Worm (Caenorhabditis elegans) whole organism, L1 larva: ENCODE measurements around the gene C01C10.2.

Source experiments
- C04F5.9 ChIP-seq: sonication (generic microtip); optimal IDR thresholded peaks from 2 replicates; lab custom pipeline; 2016; ENCODE audit warnings: missing genetic modification characterization, missing compliant biosample characterization
- C16A3.4 ChIP-seq: fragments of 150-350 bp; optimal IDR thresholded peaks from 2 replicates; lab custom pipeline; 2014; ENCODE audit warnings: missing biosample characterization, missing genetic modification characterization
- C34B4.2 ChIP-seq: sonication (generic microtip); optimal IDR thresholded peaks from 2 replicates; lab custom pipeline; 2017; ENCODE audit warnings: mild to moderate bottlenecking, missing genetic modification characterization, missing compliant biosample characterization
- Y116A8C.19 ChIP-seq: sonication (generic microtip); optimal IDR thresholded peaks from 2 replicates; lab custom pipeline; 2016; ENCODE audit warnings: missing compliant biosample characterization, missing genetic modification characterization, borderline replicate concordance
- ama-1 ChIP-seq: fragments of 150-350 bp; optimal IDR thresholded peaks from 2 replicates; lab custom pipeline; 2014
- blmp-1 ChIP-seq: fragments of 150-350 bp; optimal IDR thresholded peaks from 2 replicates; lab custom pipeline; 2014; ENCODE audit warnings: missing biosample characterization, missing genetic modification characterization
- ceh-63 ChIP-seq: fragments of 200-800 bp; sonication (Bioruptor generic); optimal IDR thresholded peaks from 2 replicates; lab custom pipeline; 2018; ENCODE audit warnings: mild to moderate bottlenecking, missing genetic modification characterization, missing compliant biosample characterization
- ceh-8 ChIP-seq: fragments of 200-800 bp; sonication (Bioruptor generic); optimal IDR thresholded peaks from 2 replicates; lab custom pipeline; 2018; ENCODE audit warnings: mild to moderate bottlenecking, missing genetic modification characterization, moderate library complexity, missing compliant biosample characterization
- ceh-82 ChIP-seq, 3 experiments: fragments of 150-350 bp in 1 of 3; sonication (generic microtip) in 2 of 3; optimal IDR thresholded peaks; 2 replicates each; lab custom pipeline; 2014 to 2017; ENCODE audit warnings: missing biosample characterization in 3 of 3, missing genetic modification characterization in 3 of 3
- ceh-90 ChIP-seq: sonication (generic microtip); optimal IDR thresholded peaks from 2 replicates; lab custom pipeline; 2016; ENCODE audit warnings: missing genetic modification characterization, missing compliant biosample characterization
- ces-1 ChIP-seq: fragments of 150-350 bp; optimal IDR thresholded peaks from 2 replicates; lab custom pipeline; 2014; ENCODE audit warnings: missing biosample characterization, missing genetic modification reagents, missing genetic modification characterization
- dpl-1 ChIP-seq, 3 experiments: fragments of 150-350 bp in 2 of 3; sonication (generic microtip) in 1 of 3; optimal IDR thresholded peaks; 2 replicates each; lab custom pipeline; 2014 to 2017; ENCODE audit warnings: missing biosample characterization in 3 of 3, missing genetic modification characterization in 3 of 3, missing genetic modification reagents in 3 of 3
- efl-3 ChIP-seq: fragments of 200-800 bp; sonication (Bioruptor generic); optimal IDR thresholded peaks from 2 replicates; lab custom pipeline; 2018; ENCODE audit warnings: mild to moderate bottlenecking, missing genetic modification characterization, missing compliant biosample characterization
- egl-27 ChIP-seq, 2 experiments: fragments of 150-350 bp in 1 of 2; sonication (generic microtip); optimal IDR thresholded peaks; 3 replicates each; lab custom pipeline; 2017 to 2018; ENCODE audit warnings: missing biosample characterization in 2 of 2, missing genetic modification characterization in 2 of 2, missing genetic modification reagents in 2 of 2
- elt-2 ChIP-seq: sonication (generic microtip); optimal IDR thresholded peaks from 2 replicates; lab custom pipeline; 2016; ENCODE audit warnings: missing genetic modification characterization, mild to moderate bottlenecking, inconsistent platforms, missing compliant biosample characterization, missing genetic modification reagents
- elt-3 ChIP-seq, 6 experiments: fragments of 150-350 bp in 1 of 6; sonication (generic microtip); optimal IDR thresholded peaks; 2 replicates each; lab custom pipeline; 2017 to 2018; ENCODE audit warnings: missing biosample characterization in 6 of 6, missing genetic modification characterization in 6 of 6, inconsistent platforms in 1 of 6
- fkh-4 ChIP-seq: sonication (generic microtip); optimal IDR thresholded peaks from 2 replicates; lab custom pipeline; 2016; ENCODE audit warnings: missing compliant biosample characterization, missing genetic modification characterization, borderline replicate concordance
- fkh-8 ChIP-seq: sonication (generic microtip); optimal IDR thresholded peaks from 2 replicates; lab custom pipeline; 2016; ENCODE audit warnings: mild to moderate bottlenecking, missing genetic modification characterization, missing compliant biosample characterization
- fos-1 ChIP-seq: fragments of 150-350 bp; optimal IDR thresholded peaks from 2 replicates; lab custom pipeline; 2014; ENCODE audit warnings: missing biosample characterization, missing genetic modification characterization
- grh-1 ChIP-seq: fragments of 200-800 bp; sonication (Bioruptor generic); IDR thresholded peaks from 2 replicates; pipeline ENCODE4 v1.3.6; 2022; ENCODE audit warnings: missing genetic modification reagents, missing genetic modification characterization, missing compliant biosample characterization
- hlh-4 ChIP-seq: sonication (generic microtip); optimal IDR thresholded peaks from 2 replicates; lab custom pipeline; 2016; ENCODE audit warnings: mild to moderate bottlenecking, missing genetic modification characterization, missing compliant biosample characterization
- hpl-2 ChIP-seq: fragments of 150-350 bp; optimal IDR thresholded peaks from 2 replicates; lab custom pipeline; 2014; ENCODE audit warnings: missing biosample characterization, missing genetic modification reagents, missing genetic modification characterization
- lin-14 ChIP-seq: fragments of 200-800 bp; sonication (Bioruptor generic); optimal IDR thresholded peaks from 2 replicates; lab custom pipeline; 2018; ENCODE audit warnings: mild to moderate bottlenecking, missing genetic modification characterization, moderate library complexity, missing compliant biosample characterization
- lin-15B ChIP-seq: fragments of 150-350 bp; sonication (generic microtip); optimal IDR thresholded peaks from 3 replicates; lab custom pipeline; 2014; ENCODE audit warnings: missing biosample characterization, missing genetic modification characterization
- lin-35 ChIP-seq, 2 experiments: fragments of 150-350 bp; optimal IDR thresholded peaks; 2 replicates each; lab custom pipeline; 2014; ENCODE audit warnings: missing biosample characterization in 2 of 2, missing genetic modification characterization in 2 of 2, missing genetic modification reagents in 2 of 2
- lsy-2 ChIP-seq, 2 experiments: fragments of 150-350 bp; optimal IDR thresholded peaks; 2 replicates each; lab custom pipeline; 2014; ENCODE audit warnings: missing biosample characterization in 2 of 2, missing genetic modification characterization in 2 of 2
- mab-9 ChIP-seq: fragments of 200-800 bp; sonication (Bioruptor generic); IDR thresholded peaks from 2 replicates; pipeline ENCODE4 v1.3.6; 2022; ENCODE audit warnings: missing genetic modification reagents, missing genetic modification characterization, missing compliant biosample characterization
- mdl-1 ChIP-seq, 2 experiments: fragments of 150-350 bp; optimal IDR thresholded peaks; 2 replicates each; lab custom pipeline; 2014 to 2017; ENCODE audit warnings: missing biosample characterization in 2 of 2, missing genetic modification characterization in 2 of 2, inconsistent platforms in 1 of 2
- mep-1 ChIP-seq: fragments of 150-350 bp; optimal IDR thresholded peaks from 2 replicates; lab custom pipeline; 2014; ENCODE audit warnings: missing biosample characterization, missing genetic modification characterization
- nhr-20 ChIP-seq: sonication (generic microtip); optimal IDR thresholded peaks from 2 replicates; lab custom pipeline; 2016; ENCODE audit warnings: mild to moderate bottlenecking, missing genetic modification characterization, missing compliant biosample characterization
- nhr-237 ChIP-seq: fragments of 150-350 bp; optimal IDR thresholded peaks from 2 replicates; lab custom pipeline; 2014; ENCODE audit warnings: missing biosample characterization, missing genetic modification characterization
- nhr-28 ChIP-seq: fragments of 150-350 bp; optimal IDR thresholded peaks from 2 replicates; lab custom pipeline; 2014; ENCODE audit warnings: missing biosample characterization, missing genetic modification characterization
- nhr-47 ChIP-seq: sonication (generic microtip); optimal IDR thresholded peaks from 2 replicates; lab custom pipeline; 2016; ENCODE audit warnings: mild to moderate bottlenecking, missing genetic modification characterization, moderate library complexity, missing compliant biosample characterization
- nhr-71 ChIP-seq: sonication (generic microtip); optimal IDR thresholded peaks from 2 replicates; lab custom pipeline; 2016; ENCODE audit warnings: mild to moderate bottlenecking, missing genetic modification characterization, moderate library complexity, missing compliant biosample characterization
- nhr-76 ChIP-seq: sonication (generic microtip); optimal IDR thresholded peaks from 2 replicates; lab custom pipeline; 2017; ENCODE audit warnings: missing biosample characterization, missing genetic modification characterization
- nhr-84 ChIP-seq: sonication (generic microtip); optimal IDR thresholded peaks from 2 replicates; lab custom pipeline; 2017; ENCODE audit warnings: missing biosample characterization, missing genetic modification characterization
- nhr-85 ChIP-seq: sonication (generic microtip); peaks from one replicate; lab custom pipeline; 2016; ENCODE audit warnings: missing genetic modification characterization, inconsistent platforms, missing compliant biosample characterization
- pag-3 ChIP-seq: sonication (generic microtip); optimal IDR thresholded peaks from 2 replicates; lab custom pipeline; 2017; ENCODE audit warnings: missing genetic modification characterization, mild to moderate bottlenecking, missing compliant biosample characterization, antibody characterized with exemption, borderline replicate concordance; ENCODE audit not compliant: insufficient read depth
- rnt-1 ChIP-seq: sonication (generic microtip); optimal IDR thresholded peaks from 2 replicates; lab custom pipeline; 2016; ENCODE audit warnings: mild to moderate bottlenecking, missing genetic modification characterization, moderate library complexity, missing compliant biosample characterization
- skn-1 ChIP-seq: fragments of 150-350 bp; optimal IDR thresholded peaks from 2 replicates; lab custom pipeline; 2014; ENCODE audit warnings: missing biosample characterization, missing genetic modification characterization
- snu-23 ChIP-seq: sonication (generic microtip); optimal IDR thresholded peaks from 2 replicates; lab custom pipeline; 2016; ENCODE audit warnings: missing genetic modification characterization, missing compliant biosample characterization
- sptf-1 ChIP-seq: fragments of 150-350 bp; optimal IDR thresholded peaks from 2 replicates; lab custom pipeline; 2014; ENCODE audit warnings: missing biosample characterization, missing genetic modification characterization
- swsn-7 ChIP-seq: sonication (generic microtip); optimal IDR thresholded peaks from 2 replicates; lab custom pipeline; 2016; ENCODE audit warnings: missing genetic modification characterization, missing compliant biosample characterization
- tbx-2 ChIP-seq: sonication (generic microtip); optimal IDR thresholded peaks from 2 replicates; lab custom pipeline; 2016; ENCODE audit warnings: missing genetic modification characterization, missing compliant biosample characterization
- unc-130 ChIP-seq: fragments of 150-350 bp; optimal IDR thresholded peaks from 2 replicates; lab custom pipeline; 2017; ENCODE audit warnings: missing biosample characterization, missing genetic modification characterization, inconsistent platforms
- unc-30 ChIP-seq: sonication (generic microtip); optimal IDR thresholded peaks from 2 replicates; lab custom pipeline; 2017; ENCODE audit warnings: missing biosample characterization, missing genetic modification characterization
- unc-86 ChIP-seq: sonication (generic microtip); optimal IDR thresholded peaks from 2 replicates; lab custom pipeline; 2016; ENCODE audit warnings: missing genetic modification characterization, missing compliant biosample characterization
- unc-98 ChIP-seq: fragments of 200-800 bp; sonication (Bioruptor generic); IDR thresholded peaks from 2 replicates; pipeline ENCODE4 v1.3.6; 2022; ENCODE audit warnings: missing genetic modification characterization, missing compliant biosample characterization
- xbp-1 ChIP-seq: sonication (generic microtip); optimal IDR thresholded peaks from 2 replicates; lab custom pipeline; 2016; ENCODE audit warnings: missing genetic modification characterization, missing compliant biosample characterization
- zag-1 ChIP-seq: fragments of 150-350 bp; optimal IDR thresholded peaks from 2 replicates; lab custom pipeline; 2014; ENCODE audit warnings: missing biosample characterization, missing genetic modification characterization
- zip-4 ChIP-seq: fragments of 200-800 bp; sonication (Bioruptor generic); optimal IDR thresholded peaks from 2 replicates; lab custom pipeline; 2018; ENCODE audit warnings: mild to moderate bottlenecking, missing genetic modification characterization, moderate library complexity, missing compliant biosample characterization

Gene C01C10.2

ce11 chrX:7437949-7438348 lies at the start of gene C01C10.2:
Gene C01C10.2 (minus strand): TSS chrX:7438118.
- no peak for TF ChIP-seq ceh-82 (tag; optimal IDR thresholded peaks at IDR 0.05; lab: Kevin White, UChicago)
- TF ChIP-seq efl-3 = no peak
- TF ChIP-seq nhr-71 (tag; lab: Kevin White, UChicago) = peak; percentile 29
- peak in 1 of 6 experiments; percentile 40 for TF ChIP-seq elt-3 (tag; optimal IDR thresholded peaks at IDR 0.05; lab: Kevin White, UChicago)
- peak; percentile 13 for TF ChIP-seq nhr-20 (tag; lab: Kevin White, UChicago)
- peak; percentile 65 for TF ChIP-seq lin-14 (GFP tag; lab: Kevin White, UChicago)
- TF ChIP-seq lsy-2 (tag; optimal IDR thresholded peaks at IDR 0.05; lab: Kevin White, UChicago) = no peak
- peak; percentile 87 for TF ChIP-seq nhr-85 (tag; lab: Kevin White, UChicago)
- peak; percentile 4 for TF ChIP-seq snu-23 (GFP tag; lab: Kevin White, UChicago)
- TF ChIP-seq grh-1 (GFP tag; lab: Robert Waterston, UW) = peak; percentile 83

- TF ChIP-seq nhr-76 (tag; lab: Kevin White, UChicago) (no peak), lin-35 (GFP tag; optimal IDR thresholded peaks at IDR 0.05; lab: Kevin White, UChicago) (peak; percentile 1 to 5), egl-27 (tag; optimal IDR thresholded peaks at IDR 0.05; lab: Kevin White, UChicago) (no peak), elt-2 (no peak), sptf-1 (tag; lab: Kevin White, UChicago) (no peak), nhr-28 (tag; lab: Kevin White, UChicago) (no peak), rnt-1 (tag; lab: Kevin White, UChicago) (peak; percentile 69), nhr-71 (tag; lab: Kevin White, UChicago) (peak; percentile 42), zip-4 (no peak), C34B4.2 (tag; lab: Kevin White, UChicago) (no peak), lsy-2 (tag; optimal IDR thresholded peaks at IDR 0.05; lab: Kevin White, UChicago) (peak in 1 of 2 experiments; percentile 18), unc-130 (tag; lab: Kevin White, UChicago) (peak; percentile 25), unc-86 (tag; lab: Kevin White, UChicago) (peak; percentile 43), tbx-2 (tag; lab: Kevin White, UChicago) (no peak), snu-23 (GFP tag; lab: Kevin White, UChicago) (peak; percentile 53), nhr-84 (tag; lab: Kevin White, UChicago) (no peak), fos-1 (tag; lab: Kevin White, UChicago) (no peak), C16A3.4 (tag; lab: Kevin White, UChicago) (peak; percentile 2), nhr-47 (tag; lab: Kevin White, UChicago) (peak; percentile 13), dpl-1 (GFP tag; optimal IDR thresholded peaks at IDR 0.05; lab: Kevin White, UChicago) (peak in 1 of 3 experiments; percentile 5), hlh-4 (tag; lab: Kevin White, UChicago) (no peak), xbp-1 (no peak), mab-9 (GFP tag; lab: Robert Waterston, UW) (no peak), Y116A8C.19 (tag; lab: Kevin White, UChicago) (no peak), lin-14 (GFP tag; lab: Kevin White, UChicago) (peak; percentile 84), hpl-2 (GFP tag; lab: Kevin White, UChicago) (no peak), ama-1 (lab: Kevin White, UChicago) (no peak), pag-3 (tag; lab: Kevin White, UChicago) (no peak), unc-30 (tag; lab: Kevin White, UChicago) (no peak), ceh-63 (no peak), fkh-4 (tag; lab: Kevin White, UChicago) (no peak), mep-1 (tag; lab: Kevin White, UChicago) (peak; percentile 58), blmp-1 (tag; lab: Kevin White, UChicago) (peak; percentile 66), unc-98 (GFP tag; lab: Robert Waterston, UW) (no peak), ces-1 (GFP tag; lab: Kevin White, UChicago) (no peak), skn-1 (peak; percentile 21), zag-1 (tag; lab: Kevin White, UChicago) (no peak), fkh-8 (tag; lab: Kevin White, UChicago) (no peak), swsn-7 (no peak), C04F5.9 (tag; lab: Kevin White, UChicago) (no peak), nhr-237 (tag; lab: Kevin White, UChicago) (no peak), grh-1 (GFP tag; lab: Robert Waterston, UW) (no peak), lin-15B (no peak), mdl-1 (tag; optimal IDR thresholded peaks at IDR 0.05; lab: Kevin White, UChicago) (peak in 1 of 2 experiments; percentile 7), ceh-8 (no peak), ceh-90 (tag; lab: Kevin White, UChicago) (no peak)
Measured at ce11 chrX:7485748-7486147, 47.8 kb upstream of the C01C10.2 start, which contains the start of gene gly-12. Gene gly-12 (plus strand): TSS chrX:7485864.
